Worm (Caenorhabditis elegans) whole organism, L4 larva: ENCODE results near the gene prp-9.

Source experiments
- R02D3.7 ChIP-seq: fragments of 150-350 bp; sonication (generic microtip); optimal IDR thresholded peaks from 3 replicates; lab custom pipeline; 2014; ENCODE audit warnings: missing biosample characterization, missing genetic modification characterization
- ceh-82 ChIP-seq: sonication (generic microtip); optimal IDR thresholded peaks from 2 replicates; lab custom pipeline; 2017; ENCODE audit warnings: missing biosample characterization, missing genetic modification characterization
- ces-1 ChIP-seq: fragments of 150-350 bp; sonication (generic microtip); optimal IDR thresholded peaks from 4 replicates; lab custom pipeline; 2014; ENCODE audit warnings: missing biosample characterization, missing genetic modification reagents, missing genetic modification characterization
- mep-1 ChIP-seq: fragments of 150-350 bp; sonication (generic microtip); optimal IDR thresholded peaks from 3 replicates; lab custom pipeline; 2014; ENCODE audit warnings: missing biosample characterization, missing genetic modification characterization
- nhr-25 ChIP-seq: sonication (generic microtip); optimal IDR thresholded peaks from 2 replicates; lab custom pipeline; 2017; ENCODE audit warnings: missing genetic modification characterization, mild to moderate bottlenecking, missing compliant biosample characterization, antibody characterized with exemption, moderate library complexity, borderline replicate concordance; ENCODE audit not compliant: insufficient read depth
- spr-1 ChIP-seq: sonication (generic microtip); optimal IDR thresholded peaks from 2 replicates; lab custom pipeline; 2016; ENCODE audit warnings: mild to moderate bottlenecking, missing genetic modification characterization, missing compliant biosample characterization
- unc-62 ChIP-seq, 3 experiments: fragments of 150-350 bp in 1 of 3; sonication (generic microtip); optimal IDR thresholded peaks in 2 of 3; peaks in 1 of 3; 1 replicate in 1 of 3; 2 replicates in 2 of 3; lab custom pipeline; 2014 to 2017; ENCODE audit warnings: missing biosample characterization in 3 of 3, missing genetic modification characterization in 3 of 3, missing genetic modification reagents in 3 of 3, missing genotype in 1 of 3
- vab-7 ChIP-seq: fragments of 200-800 bp; sonication (Bioruptor generic); IDR thresholded peaks from 2 replicates; pipeline ENCODE4 v1.3.6; 2022; ENCODE audit warnings: missing genetic modification reagents, missing genetic modification characterization, missing compliant biosample characterization

DNA sequence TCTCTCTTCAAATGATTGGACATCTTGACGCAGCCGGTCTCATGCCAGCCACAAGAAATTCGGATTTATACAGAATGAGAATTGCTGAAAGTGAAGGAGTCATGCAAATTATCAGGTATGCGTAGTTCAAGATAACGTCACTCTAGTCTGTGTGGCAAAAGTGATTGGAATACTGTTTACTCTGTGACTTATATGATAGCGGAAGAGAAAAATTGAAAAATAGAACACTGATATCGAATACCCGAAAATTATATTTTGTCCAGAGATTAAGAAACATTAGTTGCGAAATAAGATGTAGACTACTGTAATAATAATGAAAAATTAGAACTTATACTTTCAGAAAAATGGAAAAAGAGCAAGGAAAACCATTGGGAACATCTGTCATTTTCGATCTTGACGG lies 9.7 kb downstream of the prp-9 start:
- TF ChIP-seq vab-7 (GFP tag; lab: Robert Waterston, UW) (no peak), ces-1 (GFP tag; lab: Kevin White, UChicago) (no peak), R02D3.7 (no peak), ceh-82 (no peak), mep-1 (tag; lab: Kevin White, UChicago) (no peak), nhr-25 (no peak), unc-62 (GFP tag; optimal IDR thresholded peaks at IDR 0.05 in 1 of 2; lab: Kevin White, UChicago) (no peak), unc-62 (tag; optimal IDR thresholded peaks at IDR 0.05; lab: Kevin White, UChicago) (no peak), spr-1 (tag; lab: Kevin White, UChicago) (no peak)
